Fruit fly (Drosophila melanogaster) Kc167 (cell line): ENCODE results near the gene CG11597.

Source experiments
- Myc ChIP-seq: fragments of >200 bp; optimal IDR thresholded peaks from 2 replicates; lab custom pipeline; 2017; ENCODE audit warnings: missing external identifiers
- Sin3A ChIP-seq: fragments of >200 bp; optimal IDR thresholded peaks from 2 replicates; lab custom pipeline; 2018; ENCODE audit warnings: missing external identifiers
- h ChIP-seq: fragments of >200 bp; optimal IDR thresholded peaks from 3 replicates; lab custom pipeline; 2018; ENCODE audit warnings: missing external identifiers
- psq ChIP-seq: fragments of >200 bp; optimal IDR thresholded peaks from 2 replicates; lab custom pipeline; 2017; ENCODE audit warnings: missing external identifiers
- ttk ChIP-seq: sonication (Bioruptor generic); optimal IDR thresholded peaks from 2 replicates; lab custom pipeline; 2017; ENCODE audit warnings: missing external identifiers

DNA sequence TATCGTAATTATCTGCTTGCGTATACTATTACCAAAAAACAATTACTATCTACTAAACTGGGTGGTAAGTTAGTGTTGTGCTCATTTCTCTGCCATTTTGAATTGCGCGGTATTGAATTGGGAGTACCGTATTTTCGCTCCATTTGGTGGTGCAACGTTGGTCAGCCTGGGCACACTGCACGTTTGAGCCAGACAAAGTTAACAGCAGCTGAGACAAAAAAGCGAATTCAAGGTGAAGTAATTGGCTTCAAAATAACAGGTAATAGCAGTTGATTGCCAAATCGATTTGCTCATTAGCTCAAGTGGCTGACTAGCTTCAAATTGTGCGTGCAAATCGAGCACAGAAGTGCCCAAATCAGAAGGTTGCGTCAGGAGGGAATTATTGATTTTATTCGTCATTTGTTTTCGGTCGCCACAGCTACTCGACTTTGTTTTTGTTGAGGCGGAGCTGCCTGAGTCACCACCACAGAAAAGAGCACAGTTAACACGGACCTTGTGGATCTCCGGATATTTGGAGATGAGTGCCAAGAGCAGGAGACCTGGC, 26.6 kb downstream of the CG11597 start, which contains the start of gene Klp68D:
- TF ChIP-seq ttk (no peak), Sin3A (lab: Kevin White, UChicago) (no peak), h (no peak), psq (lab: Kevin White, UChicago) (no peak), Myc (lab: Kevin White, UChicago) (no peak)
